Worm (Caenorhabditis elegans): ENCODE results near the gene flp-20.

The flp-20 gene

DNA sequence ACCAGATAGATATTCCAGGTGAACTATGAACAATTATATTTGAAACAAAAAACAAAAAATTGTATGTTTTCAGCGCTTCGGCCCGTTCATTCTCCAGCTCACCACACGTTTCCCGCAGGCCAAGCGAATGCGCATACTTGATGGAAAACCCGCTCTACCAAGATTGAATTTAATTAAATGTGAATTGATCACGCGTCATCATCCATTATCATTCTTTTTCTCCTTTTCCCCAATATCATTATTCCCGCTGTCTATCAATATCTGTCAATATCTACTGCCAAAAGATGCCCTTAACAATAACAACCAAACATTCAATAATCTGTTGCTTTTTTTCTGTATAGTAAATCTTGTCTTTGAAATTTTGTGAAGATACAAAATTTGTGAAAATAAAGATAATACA lies 13.5 kb downstream of the flp-20 start:
- no peak for TF ChIP-seq ceh-16 (tag; optimal IDR thresholded peaks at IDR 0.05)
- TF ChIP-seq ztf-4 (tag; optimal IDR thresholded peaks at IDR 0.05): no peak
- TF ChIP-seq nhr-25 (tag; optimal IDR thresholded peaks at IDR 0.05): no peak
- TF ChIP-seq nhr-76 (tag; optimal IDR thresholded peaks at IDR 0.05): no peak
- no peak for TF ChIP-seq ceh-28 (tag; optimal IDR thresholded peaks at IDR 0.05)
- TF ChIP-seq zag-1 (tag; optimal IDR thresholded peaks at IDR 0.05): no peak
- no peak for TF ChIP-seq nhr-12 (tag; optimal IDR thresholded peaks at IDR 0.05)
- no peak for TF ChIP-seq fkh-2 (tag; optimal IDR thresholded peaks at IDR 0.05)
- no peak for TF ChIP-seq sea-2 (GFP tag; optimal IDR thresholded peaks at IDR 0.05)
- TF ChIP-seq daf-12 (tag; optimal IDR thresholded peaks at IDR 0.05): no peak
- no peak for TF ChIP-seq tbx-2 (tag; optimal IDR thresholded peaks at IDR 0.05)
- TF ChIP-seq nhr-28 (tag; optimal IDR thresholded peaks at IDR 0.05): no peak
- TF ChIP-seq nhr-67 (tag; optimal IDR thresholded peaks at IDR 0.05): no peak
- TF ChIP-seq lin-15B (tag; optimal IDR thresholded peaks at IDR 0.05): no peak
- TF ChIP-seq lsy-12 (tag; optimal IDR thresholded peaks at IDR 0.05): no peak
- no peak for TF ChIP-seq nhr-237 (tag; optimal IDR thresholded peaks at IDR 0.05)
- no peak for TF ChIP-seq eor-1 (tag; optimal IDR thresholded peaks at IDR 0.05)
- TF ChIP-seq ceh-82 (tag; optimal IDR thresholded peaks at IDR 0.05): no peak
- TF ChIP-seq elt-3 (tag; optimal IDR thresholded peaks at IDR 0.05): no peak

DNA sequence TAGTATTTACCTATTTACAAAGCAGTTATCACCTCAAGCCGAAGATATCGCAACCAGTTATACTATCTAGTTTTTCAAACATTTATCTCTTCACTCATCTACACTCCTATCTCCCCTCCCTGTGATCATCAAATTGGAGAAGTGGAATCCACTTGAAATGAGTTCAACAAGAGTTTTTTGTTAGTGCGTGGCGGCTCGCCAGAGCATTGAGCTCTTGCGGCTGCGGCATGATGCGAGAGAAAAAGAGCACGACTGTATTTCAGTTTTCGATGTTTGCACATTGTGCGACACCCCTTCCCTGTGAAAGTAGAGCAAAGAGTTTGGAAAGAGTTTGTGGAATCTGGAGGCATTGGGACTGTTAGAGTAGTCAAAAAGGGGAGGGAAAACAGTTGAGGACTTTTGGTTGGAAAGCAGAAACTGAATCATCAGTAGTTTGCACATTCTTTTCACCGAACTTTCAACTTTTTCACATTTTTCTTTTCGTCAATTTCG lies 18.9 kb downstream of the flp-20 start, which contains the start of gene T20B5.2:
Gene T20B5.2 (plus strand): TSS at position 442 of the 492 bp plus-strand sequence.
- TF ChIP-seq nhr-25 (tag; optimal IDR thresholded peaks at IDR 0.05): no peak
- peak; percentile 74 for TF ChIP-seq pha-4 (tag; optimal IDR thresholded peaks at IDR 0.05)
- TF ChIP-seq nhr-43 (tag; optimal IDR thresholded peaks at IDR 0.05; ENCODE audit: poor library complexity, severe bottlenecking): no peak
- TF ChIP-seq ceh-16 (tag; optimal IDR thresholded peaks at IDR 0.05): no peak
- TF ChIP-seq eor-1 (tag; optimal IDR thresholded peaks at IDR 0.05): no peak

DNA sequence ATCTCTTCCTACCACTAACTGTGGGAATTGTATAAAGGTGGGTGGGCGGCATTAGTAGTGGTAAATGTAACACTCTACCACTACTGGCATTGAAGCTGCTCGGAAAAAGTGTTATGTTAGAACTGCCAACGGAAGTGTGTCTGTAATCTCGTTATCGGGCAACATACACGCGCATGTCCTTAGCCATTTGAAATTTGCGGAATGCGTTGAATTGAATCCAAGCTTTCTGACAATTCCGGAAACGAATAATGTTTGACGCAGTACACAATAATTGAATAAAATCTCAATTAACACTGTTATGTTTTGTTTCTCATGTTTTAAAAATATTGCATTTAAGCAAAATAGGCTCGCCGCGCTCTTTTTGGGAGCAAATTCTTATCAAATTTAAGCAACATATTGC lies 24.7 kb downstream of the flp-20 start:
- TF ChIP-seq ZK546.5 (tag; optimal IDR thresholded peaks at IDR 0.05) (no peak), eor-1 (tag; optimal IDR thresholded peaks at IDR 0.05) (no peak), unc-62 (GFP tag; optimal IDR thresholded peaks at IDR 0.05) (no peak), nhr-11 (tag; optimal IDR thresholded peaks at IDR 0.05) (no peak), aly-2 (tag; optimal IDR thresholded peaks at IDR 0.05) (no peak), ceh-16 (tag; optimal IDR thresholded peaks at IDR 0.05) (no peak), nhr-77 (tag; optimal IDR thresholded peaks at IDR 0.05) (no peak), ceh-9 (tag; optimal IDR thresholded peaks at IDR 0.05) (no peak), fkh-10 (GFP tag; optimal IDR thresholded peaks at IDR 0.05) (no peak), zag-1 (tag; optimal IDR thresholded peaks at IDR 0.05) (no peak), nhr-237 (tag; optimal IDR thresholded peaks at IDR 0.05) (no peak), ceh-28 (tag; optimal IDR thresholded peaks at IDR 0.05) (no peak)

DNA sequence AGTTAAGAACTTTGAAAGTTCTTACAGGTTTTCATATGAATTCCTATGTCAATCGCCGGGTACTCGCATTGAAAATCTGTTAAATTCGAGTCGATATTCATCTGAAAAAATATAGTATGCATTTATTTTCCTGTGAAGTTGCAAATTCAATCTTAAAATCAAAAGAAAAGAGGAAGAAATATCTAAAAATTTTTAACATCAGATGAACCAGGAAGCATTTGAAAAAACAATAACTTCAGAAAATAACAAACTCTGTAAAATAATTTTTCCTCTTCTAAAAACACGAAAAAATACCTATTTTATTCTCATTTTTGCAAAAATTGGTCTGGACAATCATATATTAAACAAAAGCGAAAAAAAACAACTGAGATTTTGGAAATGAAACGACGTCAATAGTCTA lies 30.6 kb downstream of the flp-20 start, which contains the start of gene npr-7:
Gene npr-7 (minus strand): TSS at position 101 of the 400 bp plus-strand sequence.
- TF ChIP-seq nfya-1 (tag; optimal IDR thresholded peaks at IDR 0.05; ENCODE audit: insufficient read depth) (no peak), tbx-2 (tag; optimal IDR thresholded peaks at IDR 0.05) (no peak), hmg-11 (tag; optimal IDR thresholded peaks at IDR 0.05) (no peak), lin-15B (tag; optimal IDR thresholded peaks at IDR 0.05) (no peak), ceh-16 (tag; optimal IDR thresholded peaks at IDR 0.05) (no peak), ceh-9 (tag; optimal IDR thresholded peaks at IDR 0.05) (no peak), elt-2 (tag; optimal IDR thresholded peaks at IDR 0.05) (no peak), nhr-77 (tag; optimal IDR thresholded peaks at IDR 0.05) (no peak)

DNA sequence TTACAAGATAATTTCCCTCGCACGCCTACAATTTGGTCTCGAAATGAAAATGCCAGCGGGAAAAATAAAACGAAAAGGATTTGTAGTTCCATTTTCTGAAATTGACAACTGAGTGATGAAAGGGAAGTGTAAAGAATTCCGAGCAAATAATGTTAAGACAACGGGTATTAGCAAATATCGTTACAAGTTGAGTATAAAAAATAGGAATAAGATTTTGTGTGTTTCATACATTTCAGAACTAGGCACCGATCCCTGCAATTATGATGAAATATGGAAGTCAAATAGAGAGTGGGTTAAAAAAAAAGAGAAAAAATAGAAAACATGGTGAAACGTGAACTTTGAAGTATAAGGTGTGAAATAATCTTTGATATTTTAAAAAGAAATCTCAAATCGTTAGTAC lies 35.3 kb downstream of the flp-20 start, which contains the start of gene ttr-38:
Gene ttr-38 (minus strand): TSS at position 101 of the 400 bp plus-strand sequence.
- TF ChIP-seq egl-27 (tag; optimal IDR thresholded peaks at IDR 0.05): no peak

DNA sequence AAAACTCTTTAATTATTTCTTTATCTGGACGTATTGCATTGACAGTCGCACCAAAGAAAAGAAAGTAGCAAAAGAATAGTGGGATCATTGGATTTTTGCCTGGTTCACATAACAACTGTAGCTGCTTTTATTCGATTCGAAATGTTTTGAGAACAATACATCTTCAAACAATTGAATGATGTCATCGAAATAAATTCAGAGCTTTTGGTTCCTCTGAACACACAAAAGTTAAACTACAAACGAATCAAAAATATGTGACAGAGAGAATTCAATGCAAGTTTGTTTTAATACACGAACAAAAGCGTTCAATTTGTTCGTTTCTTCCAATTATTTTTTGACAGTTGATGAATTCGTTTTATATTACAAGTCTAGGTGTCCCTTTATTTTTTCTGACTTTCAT lies 38.5 kb downstream of the flp-20 start, which contains the start of gene H29C22.1:
Gene H29C22.1 (minus strand): TSS at position 101 of the 400 bp plus-strand sequence.
- TF ChIP-seq pha-4 (tag; optimal IDR thresholded peaks at IDR 0.05): no peak
